Worm (Caenorhabditis elegans) whole organism, L2 larva: ENCODE data around the gene efhd-1.

ENCODE experiments used
- aly-2 ChIP-seq: fragments of 150-350 bp; optimal IDR thresholded peaks from 2 replicates; lab custom pipeline; 2014; ENCODE audit warnings: missing biosample characterization, missing genetic modification characterization
- egl-27 ChIP-seq: sonication (generic microtip); optimal IDR thresholded peaks from 3 replicates; lab custom pipeline; 2017; ENCODE audit warnings: missing biosample characterization, missing genetic modification reagents, missing genetic modification characterization
- nhr-10 ChIP-seq: sonication (generic microtip); optimal IDR thresholded peaks from 2 replicates; lab custom pipeline; 2017; ENCODE audit warnings: missing biosample characterization, missing genetic modification characterization
- snpc-4 ChIP-seq: fragments of 150-350 bp; optimal IDR thresholded peaks from 2 replicates; lab custom pipeline; 2014; ENCODE audit warnings: missing biosample characterization, missing genetic modification characterization

- TF ChIP-seq egl-27 (tag; lab: Kevin White, UChicago) (no peak), nhr-10 (tag; lab: Kevin White, UChicago) (no peak), aly-2 (tag; lab: Kevin White, UChicago) (no peak), snpc-4 (no peak)
Measured at ce11 chrII:14211118-14211517, 32.5 kb downstream of the efhd-1 start, which contains the start of gene hot-7.
